Worm (Caenorhabditis elegans): Measurements from ENCODE around the gene atg-16.1.

DNA sequence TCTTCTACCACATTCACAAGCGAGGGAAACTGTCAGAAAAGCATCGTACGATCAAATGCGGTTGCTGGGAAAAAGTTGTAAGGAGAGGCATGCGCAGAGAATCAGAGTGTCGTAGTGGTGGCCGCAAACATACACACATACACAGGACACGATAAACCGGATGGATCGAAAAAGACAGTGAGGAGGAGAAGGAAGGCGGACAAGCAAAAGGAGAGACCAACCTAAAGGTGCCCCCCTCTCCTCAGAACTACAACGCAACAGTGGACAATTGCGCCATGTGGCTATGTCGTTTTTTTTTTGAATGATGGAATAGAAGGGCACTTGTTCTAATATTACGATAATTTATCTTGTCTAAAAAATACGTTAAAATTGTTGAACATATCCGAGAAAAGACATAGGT is 36.2 kb upstream of the atg-16.1 start:
- TF ChIP-seq klf-2 (GFP tag; conservative IDR thresholded peaks at IDR 0.05): no peak
- no peak for TF ChIP-seq tab-1 (GFP tag; IDR thresholded peaks at IDR 0.05)
- TF ChIP-seq flt-1 (GFP tag; IDR thresholded peaks at IDR 0.05): no peak
- no peak for TF ChIP-seq med-1 (GFP tag; optimal IDR thresholded peaks at IDR 0.05; ENCODE audit: insufficient read depth)

Measured in whole organism, midembryonic.